Worm (Caenorhabditis elegans) whole organism, L3 larva: ENCODE measurements around the gene exh-1.

Experiments
- ceh-82 ChIP-seq: fragments of 150-350 bp; optimal IDR thresholded peaks from 2 replicates; lab custom pipeline; 2014; ENCODE audit warnings: missing biosample characterization, missing genetic modification characterization
- fkh-10 ChIP-seq: sonication (generic microtip); optimal IDR thresholded peaks from 2 replicates; lab custom pipeline; 2017; ENCODE audit warnings: missing biosample characterization, missing genetic modification reagents, missing genetic modification characterization
- nhr-12 ChIP-seq: fragments of 150-350 bp; optimal IDR thresholded peaks from 2 replicates; lab custom pipeline; 2014; ENCODE audit warnings: missing biosample characterization, missing genetic modification characterization
- nhr-23 ChIP-seq: fragments of 150-350 bp; optimal IDR thresholded peaks from 2 replicates; lab custom pipeline; 2014; ENCODE audit warnings: missing biosample characterization, missing genetic modification reagents, missing genetic modification characterization
- nhr-77 ChIP-seq: fragments of 150-350 bp; optimal IDR thresholded peaks from 2 replicates; lab custom pipeline; 2014; ENCODE audit warnings: missing biosample characterization, missing genetic modification characterization
- unc-62 ChIP-seq: fragments of 150-350 bp; sonication (generic microtip); optimal IDR thresholded peaks from 4 replicates; lab custom pipeline; 2014; ENCODE audit warnings: missing biosample characterization, missing genetic modification reagents, missing genetic modification characterization

DNA sequence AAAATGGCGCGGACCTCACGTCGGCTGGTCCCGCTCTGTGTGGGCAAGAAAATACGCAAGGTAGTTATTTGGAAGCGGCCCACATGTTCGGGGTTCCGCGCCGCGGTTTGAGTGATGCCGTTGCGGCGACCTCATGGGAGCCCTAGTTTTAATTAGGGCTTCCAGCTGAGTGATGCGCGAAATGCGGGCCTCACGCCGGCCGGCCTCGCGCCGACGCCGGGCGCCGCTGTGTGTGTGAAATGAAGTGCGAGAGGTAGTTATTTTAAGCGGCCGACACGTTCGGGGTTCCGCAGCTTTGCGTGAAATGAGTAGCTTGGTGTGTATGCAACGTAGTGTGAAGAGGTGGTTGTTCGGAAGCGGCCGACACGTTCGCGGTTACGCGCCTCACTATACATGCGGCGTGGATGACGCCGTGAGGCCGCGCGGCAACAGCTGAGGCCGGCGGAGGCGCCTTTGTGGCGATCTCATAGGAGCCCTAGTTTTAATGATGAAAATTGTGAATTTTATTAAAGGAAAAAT lies 6.9 kb upstream of the exh-1 start:
- TF ChIP-seq nhr-23 (no peak), unc-62 (GFP tag; lab: Kevin White, UChicago) (no peak), nhr-12 (tag; lab: Kevin White, UChicago) (no peak), nhr-77 (tag; lab: Kevin White, UChicago) (no peak), fkh-10 (GFP tag; lab: Kevin White, UChicago) (no peak), ceh-82 (tag; lab: Kevin White, UChicago) (no peak)
